Fruit fly (Drosophila melanogaster) whole organism, embryonic: ENCODE measurements around the gene CG31211.
A peak's percentile ranks its signal among the peaks of the same experiment; 100 is the strongest.

Experiments used
- Abd-B ChIP-seq: fragments of 200-800 bp; sonication (Bioruptor generic); optimal IDR thresholded peaks from 2 replicates; lab custom pipeline; 2018; ENCODE audit warnings: missing biosample characterization, mild to moderate bottlenecking, missing genetic modification characterization, moderate library complexity
- Atf3 ChIP-seq: fragments of 200-800 bp; sonication (Bioruptor generic); optimal IDR thresholded peaks from 3 replicates; lab custom pipeline; 2016; ENCODE audit warnings: missing biosample characterization, missing genetic modification characterization
- Awh ChIP-seq: fragments of 200-800 bp; sonication (Bioruptor generic); IDR thresholded peaks from 2 replicates; pipeline ENCODE4, ENCODE4 v1.3.6; 2022; ENCODE audit warnings: missing biosample characterization, missing genetic modification characterization
- BEAF-32 ChIP-seq: fragments of 200-800 bp; sonication (Bioruptor generic); optimal IDR thresholded peaks from 3 replicates; lab custom pipeline; 2017; ENCODE audit warnings: missing biosample characterization, missing genetic modification characterization, mild to moderate bottlenecking, moderate library complexity, missing genetic modification reagents
- BtbVII ChIP-seq: fragments of 200-800 bp; sonication (Bioruptor generic); optimal IDR thresholded peaks from 3 replicates; lab custom pipeline; 2017; ENCODE audit warnings: missing biosample characterization, mild to moderate bottlenecking, missing genetic modification characterization
- C15 ChIP-seq: fragments of 200-800 bp; sonication (Bioruptor generic); IDR thresholded peaks from 3 replicates; pipeline ENCODE4 v1.3.6; 2022; ENCODE audit warnings: missing biosample characterization, missing genetic modification characterization
- CG10274 ChIP-seq: fragments of 200-800 bp; sonication (Bioruptor generic); optimal IDR thresholded peaks from 3 replicates; lab custom pipeline; 2017; ENCODE audit warnings: missing biosample characterization, mild to moderate bottlenecking, missing genetic modification characterization
- CG10543 ChIP-seq: fragments of 200-800 bp; sonication (Bioruptor generic); optimal IDR thresholded peaks from 3 replicates; lab custom pipeline; 2017; ENCODE audit warnings: missing biosample characterization, mild to moderate bottlenecking, missing genetic modification characterization, moderate library complexity
- CG10959 ChIP-seq: fragments of 200-800 bp; sonication (Bioruptor generic); IDR thresholded peaks from 2 replicates; pipeline ENCODE4 v1.3.6; 2022; ENCODE audit warnings: missing biosample characterization, missing genetic modification characterization
- CG10979 ChIP-seq: fragments of 200-800 bp; sonication (Bioruptor generic); optimal IDR thresholded peaks from 2 replicates; lab custom pipeline; 2018; ENCODE audit warnings: missing biosample characterization, mild to moderate bottlenecking, missing genetic modification characterization, moderate library complexity
- CG11093 ChIP-seq: fragments of 200-800 bp; sonication (Bioruptor generic); IDR thresholded peaks from 3 replicates; pipeline ENCODE4 v1.3.6; 2022; ENCODE audit warnings: missing biosample characterization, missing genetic modification characterization
- CG11398 ChIP-seq: fragments of 200-800 bp; sonication (Bioruptor generic); optimal IDR thresholded peaks from 2 replicates; lab custom pipeline; 2016; ENCODE audit warnings: missing biosample characterization, missing genetic modification characterization
- CG12391 ChIP-seq: fragments of 200-800 bp; sonication (Bioruptor generic); optimal IDR thresholded peaks from 3 replicates; lab custom pipeline; 2018; ENCODE audit warnings: missing biosample characterization, mild to moderate bottlenecking, missing genetic modification characterization, moderate library complexity
- CG13894 ChIP-seq: fragments of 200-800 bp; sonication (Bioruptor generic); optimal IDR thresholded peaks from 3 replicates; lab custom pipeline; 2018; ENCODE audit warnings: missing biosample characterization, mild to moderate bottlenecking, missing genetic modification characterization, moderate library complexity
- CG15073 ChIP-seq: fragments of 200-800 bp; sonication (Bioruptor generic); optimal IDR thresholded peaks from 2 replicates; lab custom pipeline; 2016; ENCODE audit warnings: missing biosample characterization, missing genetic modification characterization
- CG15479 ChIP-seq: fragments of 200-800 bp; sonication (Bioruptor generic); optimal IDR thresholded peaks from 3 replicates; lab custom pipeline; 2019; ENCODE audit warnings: missing biosample characterization, mild to moderate bottlenecking, missing genetic modification characterization, moderate library complexity
- CG15514 ChIP-seq: fragments of 200-800 bp; sonication (Bioruptor generic); optimal IDR thresholded peaks from 3 replicates; lab custom pipeline; 2017; ENCODE audit warnings: missing biosample characterization, missing genetic modification characterization, mild to moderate bottlenecking, moderate library complexity, missing genetic modification reagents
- CG30020 ChIP-seq: fragments of 200-800 bp; optimal IDR thresholded peaks from 2 replicates; lab custom pipeline; 2019; ENCODE audit warnings: missing biosample characterization, mild to moderate bottlenecking, missing genetic modification characterization, moderate library complexity
- CG30403 ChIP-seq: fragments of 200-800 bp; sonication (Bioruptor generic); optimal IDR thresholded peaks from 3 replicates; lab custom pipeline; 2016; ENCODE audit warnings: missing biosample characterization, missing genetic modification characterization
- CG30431 ChIP-seq: fragments of 200-800 bp; sonication (Bioruptor generic); optimal IDR thresholded peaks from 2 replicates; lab custom pipeline; 2017; ENCODE audit warnings: missing biosample characterization, missing genetic modification characterization
- CG31224 ChIP-seq: fragments of 200-800 bp; sonication (Bioruptor generic); IDR thresholded peaks from 2 replicates; pipeline ENCODE4 v1.3.6; 2022; ENCODE audit warnings: missing biosample characterization, missing genetic modification characterization
- CG31365 ChIP-seq: fragments of 200-800 bp; sonication (Bioruptor generic); optimal IDR thresholded peaks from 2 replicates; lab custom pipeline; 2018; ENCODE audit warnings: missing biosample characterization, mild to moderate bottlenecking, missing genetic modification characterization
- CG33213 ChIP-seq: fragments of 200-800 bp; sonication (Bioruptor generic); optimal IDR thresholded peaks from 3 replicates; lab custom pipeline; 2016; ENCODE audit warnings: missing biosample characterization, missing genetic modification characterization
- CG6272 ChIP-seq: fragments of 200-800 bp; sonication (Bioruptor generic); IDR thresholded peaks from 2 replicates; pipeline ENCODE4 v1.3.6; 2022; ENCODE audit warnings: missing biosample characterization, missing genetic modification characterization
- CG6813 ChIP-seq: fragments of 200-800 bp; sonication (Bioruptor generic); optimal IDR thresholded peaks from 2 replicates; lab custom pipeline; 2017; ENCODE audit warnings: missing biosample characterization, missing genetic modification characterization, mild to moderate bottlenecking, moderate library complexity, missing genetic modification reagents
- CG7271 ChIP-seq: fragments of 200-800 bp; sonication (Bioruptor generic); optimal IDR thresholded peaks from 2 replicates; lab custom pipeline; 2018; ENCODE audit warnings: missing biosample characterization, mild to moderate bottlenecking, missing genetic modification characterization, moderate library complexity
- CG7372 ChIP-seq: fragments of 200-800 bp; sonication (Bioruptor generic); IDR thresholded peaks from 2 replicates; pipeline ENCODE4 v1.3.6; 2022; ENCODE audit warnings: missing biosample characterization, missing genetic modification characterization
- CG8359 ChIP-seq: fragments of 200-800 bp; sonication (Bioruptor generic); optimal IDR thresholded peaks from 2 replicates; lab custom pipeline; 2017; ENCODE audit warnings: missing biosample characterization, mild to moderate bottlenecking, missing genetic modification characterization, borderline replicate concordance
- CG8765 ChIP-seq: fragments of 200-800 bp; sonication (Bioruptor generic); IDR thresholded peaks from 2 replicates; pipeline ENCODE4 v1.3.6; 2022; ENCODE audit warnings: missing biosample characterization, missing genetic modification characterization
- CG9215 ChIP-seq: fragments of 200-800 bp; sonication (Bioruptor generic); IDR thresholded peaks from 2 replicates; pipeline ENCODE4 v1.3.6; 2022; ENCODE audit warnings: missing biosample characterization, missing genetic modification characterization
- CG9609 ChIP-seq: fragments of 200-800 bp; sonication (Bioruptor generic); optimal IDR thresholded peaks from 3 replicates; lab custom pipeline; 2016; ENCODE audit warnings: missing biosample characterization, missing genetic modification characterization
- Camta ChIP-seq: fragments of 200-800 bp; sonication (Bioruptor generic); optimal IDR thresholded peaks from 2 replicates; lab custom pipeline; 2016; ENCODE audit warnings: missing biosample characterization, missing genetic modification characterization
- H15 ChIP-seq: fragments of 200-800 bp; sonication (Bioruptor generic); IDR thresholded peaks from 3 replicates; pipeline ENCODE4 v1.3.6; 2022; ENCODE audit warnings: missing biosample characterization, missing genetic modification characterization
- NfI ChIP-seq: fragments of 200-800 bp; sonication (Bioruptor generic); optimal IDR thresholded peaks from 3 replicates; lab custom pipeline; 2018; ENCODE audit warnings: missing biosample characterization, mild to moderate bottlenecking, missing genetic modification characterization, moderate library complexity
- Sox100B ChIP-seq: fragments of 200-800 bp; sonication (Bioruptor generic); optimal IDR thresholded peaks from 3 replicates; lab custom pipeline; 2018; ENCODE audit warnings: missing biosample characterization, mild to moderate bottlenecking, missing genetic modification characterization
- crp ChIP-seq, 2 experiments: fragments of 200-800 bp; sonication (Bioruptor generic); optimal IDR thresholded peaks; 2 replicates in 1 of 2; 3 replicates in 1 of 2; lab custom pipeline; 2017; ENCODE audit warnings: missing biosample characterization in 2 of 2, missing genetic modification characterization in 2 of 2, mild to moderate bottlenecking in 1 of 2, moderate library complexity in 1 of 2
- danr ChIP-seq: fragments of 200-800 bp; sonication (Bioruptor generic); IDR thresholded peaks from 2 replicates; pipeline ENCODE4 v1.3.6; 2022; ENCODE audit warnings: missing biosample characterization, missing genetic modification characterization
- ems ChIP-seq: fragments of 200-800 bp; sonication (Bioruptor generic); optimal IDR thresholded peaks from 3 replicates; lab custom pipeline; 2016; ENCODE audit warnings: missing biosample characterization, missing genetic modification characterization
- ftz-f1 ChIP-seq: fragments of 200-800 bp; sonication (Bioruptor generic); optimal IDR thresholded peaks from 2 replicates; lab custom pipeline; 2016; ENCODE audit warnings: missing biosample characterization, missing genetic modification characterization
- gcm ChIP-seq: fragments of 200-800 bp; sonication (Bioruptor generic); optimal IDR thresholded peaks from 2 replicates; lab custom pipeline; 2019; ENCODE audit warnings: missing biosample characterization, mild to moderate bottlenecking, missing genetic modification characterization, moderate library complexity
- kni ChIP-seq: fragments of 200-800 bp; sonication (Bioruptor generic); optimal IDR thresholded peaks from 3 replicates; lab custom pipeline; 2017; ENCODE audit warnings: mild to moderate bottlenecking, missing biosample characterization, missing genetic modification reagents, missing genetic modification characterization
- pfk ChIP-seq: fragments of 200-800 bp; sonication (Bioruptor generic); optimal IDR thresholded peaks from 2 replicates; lab custom pipeline; 2018; ENCODE audit warnings: missing biosample characterization, mild to moderate bottlenecking, missing genetic modification characterization, moderate library complexity
- phol ChIP-seq: fragments of 200-800 bp; sonication (Bioruptor generic); optimal IDR thresholded peaks from 3 replicates; lab custom pipeline; 2018; ENCODE audit warnings: missing biosample characterization, mild to moderate bottlenecking, missing genetic modification characterization, moderate library complexity
- pum ChIP-seq: fragments of 200-800 bp; sonication (Bioruptor generic); optimal IDR thresholded peaks from 2 replicates; lab custom pipeline; 2016; ENCODE audit warnings: missing biosample characterization, missing genetic modification characterization
- pzg ChIP-seq: fragments of 200-800 bp; sonication (Bioruptor generic); optimal IDR thresholded peaks from 3 replicates; lab custom pipeline; 2018; ENCODE audit warnings: missing biosample characterization, mild to moderate bottlenecking, missing genetic modification characterization, moderate library complexity
- sens ChIP-seq: fragments of 200-800 bp; sonication (Bioruptor generic); peaks from one replicate; lab custom pipeline; 2016; ENCODE audit warnings: missing biosample characterization, missing genetic modification characterization
- stwl ChIP-seq: fragments of 200-800 bp; sonication (Bioruptor generic); optimal IDR thresholded peaks from 3 replicates; lab custom pipeline; 2018; ENCODE audit warnings: missing biosample characterization, mild to moderate bottlenecking, missing genetic modification characterization, moderate library complexity
- tio ChIP-seq: fragments of 200-800 bp; sonication (Bioruptor generic); optimal IDR thresholded peaks from 2 replicates; lab custom pipeline; 2017; ENCODE audit warnings: missing biosample characterization, missing genetic modification characterization, inconsistent platforms
- trem ChIP-seq: fragments of 200-800 bp; optimal IDR thresholded peaks from 3 replicates; lab custom pipeline; 2019; ENCODE audit warnings: missing biosample characterization, mild to moderate bottlenecking, missing genetic modification characterization, moderate library complexity
- vvl ChIP-seq: fragments of 200-800 bp; sonication (Bioruptor generic); IDR thresholded peaks from 2 replicates; pipeline ENCODE4 v1.3.6; 2022; ENCODE audit warnings: missing biosample characterization, missing genetic modification characterization

The CG31211 gene

DNA sequence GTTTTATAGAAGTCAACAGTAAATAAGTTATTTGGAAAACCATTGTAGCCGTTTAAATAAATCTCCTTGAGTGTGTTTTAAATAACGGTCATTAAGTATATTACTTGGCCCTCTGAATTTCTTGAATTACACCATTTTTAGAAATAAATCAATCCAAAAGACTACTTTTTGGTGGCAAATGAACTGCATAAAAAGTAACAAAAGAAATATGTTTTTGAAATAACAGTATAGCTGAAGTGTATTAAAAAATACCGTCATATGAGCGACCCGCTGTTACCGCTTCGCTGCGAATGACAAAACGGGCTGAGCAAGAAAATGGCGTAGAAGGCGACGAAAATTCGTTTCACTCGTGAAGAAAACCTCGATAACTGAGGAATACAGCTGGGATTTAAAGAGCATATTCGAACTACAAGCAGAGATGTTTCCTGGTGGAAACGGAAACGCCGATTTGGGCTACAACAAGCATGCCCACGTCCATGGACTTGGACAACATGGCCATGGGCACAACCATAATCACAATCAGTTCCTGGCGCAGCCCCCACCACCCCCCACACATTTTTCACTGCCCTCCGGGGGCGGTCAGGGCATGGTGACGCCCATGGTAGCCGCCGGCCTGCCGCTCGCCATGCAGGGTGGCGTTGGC is at the start of gene CG31211 (continued):
- TF ChIP-seq BEAF-32 (GFP tag; lab: Kevin White, UChicago): peak; percentile 10
- TF ChIP-seq CG9609 (GFP tag; lab: Kevin White, UChicago): no peak
- TF ChIP-seq kni (GFP tag; lab: Kevin White, UChicago): no peak
- no peak for TF ChIP-seq CG10274 (GFP tag; lab: Kevin White, UChicago)
- no peak for TF ChIP-seq CG15479
- TF ChIP-seq CG30403 (GFP tag; lab: Kevin White, UChicago): peak; percentile 10
- no peak for TF ChIP-seq CG33213 (GFP tag; lab: Kevin White, UChicago)
- no peak for TF ChIP-seq NfI (GFP tag; lab: Kevin White, UChicago)
- TF ChIP-seq vvl (GFP tag; lab: Robert Waterston, UW): no peak
- TF ChIP-seq ftz-f1 (GFP tag; lab: Kevin White, UChicago): peak; percentile 8
- no peak for TF ChIP-seq CG30431
- TF ChIP-seq CG31224 (GFP tag; lab: Robert Waterston, UW): no peak
- TF ChIP-seq pzg (GFP tag; lab: Kevin White, UChicago): peak; percentile 2
- TF ChIP-seq CG8359 (GFP tag; lab: Kevin White, UChicago): no peak
- TF ChIP-seq crp (GFP tag; optimal IDR thresholded peaks at IDR 0.05; lab: Kevin White, UChicago): peak in 1 of 2 experiments; percentile 31
- TF ChIP-seq pfk (GFP tag; lab: Kevin White, UChicago): no peak
- TF ChIP-seq CG12391 (tag; lab: Kevin White, UChicago): peak; percentile 41
- no peak for TF ChIP-seq CG10979 (tag; lab: Kevin White, UChicago)
- no peak for TF ChIP-seq CG11093 (GFP tag; lab: Robert Waterston, UW)
- no peak for TF ChIP-seq CG11398 (GFP tag; lab: Kevin White, UChicago)
- no peak for TF ChIP-seq danr
- peak; percentile 34 for TF ChIP-seq CG30020 (tag; lab: Kevin White, UChicago)
- TF ChIP-seq Atf3 (GFP tag; lab: Kevin White, UChicago): no peak
- peak; percentile 96 for TF ChIP-seq phol
- TF ChIP-seq C15 (GFP tag; lab: Robert Waterston, UW): no peak
- TF ChIP-seq ems (GFP tag; lab: Kevin White, UChicago): no peak
- TF ChIP-seq gcm (GFP tag; lab: Kevin White, UChicago): no peak
- TF ChIP-seq CG13894: no peak
- no peak for TF ChIP-seq CG9215 (GFP tag; lab: Robert Waterston, UW)
- no peak for TF ChIP-seq H15 (GFP tag; lab: Robert Waterston, UW)
- no peak for TF ChIP-seq Sox100B (GFP tag; lab: Kevin White, UChicago)
- TF ChIP-seq CG15514 (GFP tag; lab: Kevin White, UChicago): peak; percentile 10
- no peak for TF ChIP-seq CG6813 (GFP tag; lab: Kevin White, UChicago)
- no peak for TF ChIP-seq CG10959 (GFP tag; lab: Robert Waterston, UW)
- TF ChIP-seq trem: no peak
- no peak for TF ChIP-seq CG7372 (GFP tag; lab: Robert Waterston, UW)
- TF ChIP-seq CG8765 (GFP tag; lab: Robert Waterston, UW): no peak
- TF ChIP-seq CG7271 (tag; lab: Kevin White, UChicago): no peak
- TF ChIP-seq Awh: no peak
- no peak for TF ChIP-seq CG6272
- peak; percentile 69 for TF ChIP-seq sens (GFP tag; lab: Kevin White, UChicago)
- TF ChIP-seq Abd-B (GFP tag; lab: Kevin White, UChicago): no peak
- TF ChIP-seq CG31365 (tag; lab: Kevin White, UChicago): no peak
- peak; percentile 27 for TF ChIP-seq tio
- TF ChIP-seq CG10543 (GFP tag; lab: Kevin White, UChicago): no peak
- no peak for TF ChIP-seq stwl (tag; lab: Kevin White, UChicago)
- TF ChIP-seq Camta: no peak
- TF ChIP-seq pum: no peak
- no peak for TF ChIP-seq CG15073 (GFP tag; lab: Kevin White, UChicago)
- TF ChIP-seq BtbVII: peak; percentile 28
